Fruit fly (Drosophila melanogaster) whole organism, embryonic: ENCODE results near the gene CG9107.

Experiments
- Aef1 ChIP-seq: fragments of 200-800 bp; sonication (Bioruptor generic); IDR thresholded peaks from 3 replicates; pipeline ENCODE4 v1.3.6; 2022; ENCODE audit warnings: missing biosample characterization, missing genetic modification characterization
- Blimp-1 ChIP-seq: fragments of 200-800 bp; sonication (Bioruptor generic); optimal IDR thresholded peaks from 3 replicates; lab custom pipeline; 2018; ENCODE audit warnings: missing biosample characterization, missing genetic modification characterization, mild to moderate bottlenecking, moderate library complexity, missing genetic modification reagents
- C15 ChIP-seq: fragments of 200-800 bp; sonication (Bioruptor generic); IDR thresholded peaks from 3 replicates; pipeline ENCODE4 v1.3.6; 2022; ENCODE audit warnings: missing biosample characterization, missing genetic modification characterization
- CG10543 ChIP-seq: fragments of 200-800 bp; sonication (Bioruptor generic); optimal IDR thresholded peaks from 3 replicates; lab custom pipeline; 2017; ENCODE audit warnings: missing biosample characterization, mild to moderate bottlenecking, missing genetic modification characterization, moderate library complexity
- CG11085 ChIP-seq: fragments of 200-800 bp; sonication (Bioruptor generic); IDR thresholded peaks from 2 replicates; pipeline ENCODE4 v1.3.6; 2022; ENCODE audit warnings: missing biosample characterization, missing genetic modification characterization
- CG11247 ChIP-seq: fragments of 200-800 bp; sonication (Bioruptor generic); IDR thresholded peaks from 2 replicates; pipeline ENCODE4 v1.3.6; 2022; ENCODE audit warnings: missing biosample characterization, missing genetic modification characterization
- CG13287 ChIP-seq: fragments of 200-800 bp; sonication (Bioruptor generic); IDR thresholded peaks from 2 replicates; pipeline ENCODE4 v1.3.6; 2022; ENCODE audit warnings: missing biosample characterization, missing genetic modification characterization; ENCODE audit not compliant: partially characterized antibody
- CG13624 ChIP-seq: fragments of 200-800 bp; sonication (Bioruptor generic); optimal IDR thresholded peaks from 2 replicates; lab custom pipeline; 2016; ENCODE audit warnings: missing biosample characterization, missing genetic modification characterization
- CG1602 ChIP-seq: fragments of 200-800 bp; sonication (Bioruptor generic); optimal IDR thresholded peaks from 3 replicates; lab custom pipeline; 2016; ENCODE audit warnings: missing biosample characterization, missing genetic modification characterization
- CG17568 ChIP-seq: fragments of 200-800 bp; sonication (Bioruptor generic); optimal IDR thresholded peaks from 2 replicates; lab custom pipeline; 2018; ENCODE audit warnings: missing biosample characterization, mild to moderate bottlenecking, missing genetic modification characterization, moderate library complexity
- CG17802 ChIP-seq: fragments of 200-800 bp; sonication (Bioruptor generic); optimal IDR thresholded peaks from 2 replicates; lab custom pipeline; 2018; ENCODE audit warnings: missing biosample characterization, mild to moderate bottlenecking, missing genetic modification characterization, moderate library complexity
- CG18011 ChIP-seq: fragments of 200-800 bp; sonication (Bioruptor generic); optimal IDR thresholded peaks from 2 replicates; lab custom pipeline; 2017; ENCODE audit warnings: missing biosample characterization, missing genetic modification characterization, mild to moderate bottlenecking, moderate library complexity, missing genotype
- CG18262 ChIP-seq: fragments of 200-800 bp; optimal IDR thresholded peaks from 3 replicates; lab custom pipeline; 2019; ENCODE audit warnings: missing biosample characterization, mild to moderate bottlenecking, missing genetic modification characterization, moderate library complexity
- CG2202 ChIP-seq: fragments of 200-800 bp; sonication (Bioruptor generic); optimal IDR thresholded peaks from 2 replicates; lab custom pipeline; 2018; ENCODE audit warnings: missing biosample characterization, mild to moderate bottlenecking, missing genetic modification characterization
- CG2678 ChIP-seq: fragments of 200-800 bp; sonication (Bioruptor generic); optimal IDR thresholded peaks from 3 replicates; lab custom pipeline; 2019; ENCODE audit warnings: missing biosample characterization, mild to moderate bottlenecking, missing genetic modification characterization, moderate library complexity
- CG30403 ChIP-seq: fragments of 200-800 bp; sonication (Bioruptor generic); optimal IDR thresholded peaks from 3 replicates; lab custom pipeline; 2016; ENCODE audit warnings: missing biosample characterization, missing genetic modification characterization
- CG3163 ChIP-seq: fragments of 200-800 bp; sonication (Bioruptor generic); optimal IDR thresholded peaks from 3 replicates; lab custom pipeline; 2016; ENCODE audit warnings: missing biosample characterization, missing genetic modification characterization
- CG32772 ChIP-seq: fragments of 200-800 bp; sonication (Bioruptor generic); IDR thresholded peaks from 2 replicates; pipeline ENCODE4 v1.3.6; 2022; ENCODE audit warnings: missing biosample characterization, missing genetic modification characterization
- CG34422 ChIP-seq: fragments of 200-800 bp; sonication (Bioruptor generic); IDR thresholded peaks from 3 replicates; pipeline ENCODE4 v1.3.6; 2022; ENCODE audit warnings: missing biosample characterization, missing genetic modification characterization
- CG4404 ChIP-seq: fragments of 200-800 bp; sonication (Bioruptor generic); IDR thresholded peaks from 2 replicates; pipeline ENCODE4 v1.3.6; 2022; ENCODE audit warnings: missing biosample characterization, missing genetic modification characterization
- CG4424 ChIP-seq: fragments of 200-800 bp; sonication (Bioruptor generic); optimal IDR thresholded peaks from 3 replicates; lab custom pipeline; 2016; ENCODE audit warnings: missing biosample characterization, missing genetic modification characterization
- CG8281 ChIP-seq: fragments of 200-800 bp; sonication (Bioruptor generic); optimal IDR thresholded peaks from 2 replicates; lab custom pipeline; 2018; ENCODE audit warnings: missing biosample characterization, mild to moderate bottlenecking, missing genetic modification characterization, moderate library complexity
- CG8290 ChIP-seq, 3 experiments: fragments of 200-800 bp; sonication (Bioruptor generic); optimal IDR thresholded peaks; 2 replicates each; lab custom pipeline; 2016 to 2019; ENCODE audit warnings: missing biosample characterization in 3 of 3, missing genetic modification characterization in 3 of 3, mild to moderate bottlenecking in 2 of 3, moderate library complexity in 1 of 3
- Chrac-16 ChIP-seq: fragments of 200-800 bp; sonication (Bioruptor generic); optimal IDR thresholded peaks from 3 replicates; lab custom pipeline; 2016; ENCODE audit warnings: missing biosample characterization, missing genetic modification characterization
- Doc3 ChIP-seq: fragments of 200-800 bp; sonication (Bioruptor generic); IDR thresholded peaks from 3 replicates; pipeline ENCODE4 v1.3.6; 2022; ENCODE audit warnings: missing biosample characterization, missing genetic modification characterization; ENCODE audit not compliant: partially characterized antibody
- Dref ChIP-seq: fragments of 200-800 bp; sonication (Bioruptor generic); IDR thresholded peaks from 2 replicates; pipeline ENCODE4 v1.3.6; 2022; ENCODE audit warnings: missing biosample characterization, missing genetic modification characterization
- HmgD ChIP-seq: fragments of 200-800 bp; sonication (Bioruptor generic); optimal IDR thresholded peaks from 3 replicates; lab custom pipeline; 2016; ENCODE audit warnings: missing biosample characterization, missing genetic modification characterization
- HmgZ ChIP-seq: fragments of 200-800 bp; sonication (Bioruptor generic); optimal IDR thresholded peaks from 2 replicates; lab custom pipeline; 2018; ENCODE audit warnings: missing biosample characterization, mild to moderate bottlenecking, missing genetic modification characterization
- Hr3 ChIP-seq: fragments of 200-800 bp; sonication (Bioruptor generic); optimal IDR thresholded peaks from 3 replicates; lab custom pipeline; 2016; ENCODE audit warnings: missing biosample characterization, missing genetic modification characterization
- Lim3 ChIP-seq: fragments of 200-800 bp; sonication (Bioruptor generic); IDR thresholded peaks from 2 replicates; pipeline ENCODE4 v1.3.6; 2022; ENCODE audit warnings: missing biosample characterization, missing genetic modification characterization
- Neu2 ChIP-seq: fragments of 200-800 bp; sonication (Bioruptor generic); optimal IDR thresholded peaks from 3 replicates; lab custom pipeline; 2016; ENCODE audit warnings: missing biosample characterization, missing genetic modification characterization, borderline replicate concordance
- Nf-YA ChIP-seq: fragments of 200-800 bp; sonication (Bioruptor generic); IDR thresholded peaks from 2 replicates; pipeline ENCODE4 v1.3.6; 2022; ENCODE audit warnings: missing biosample characterization, missing genetic modification characterization
- ap ChIP-seq: fragments of 200-800 bp; sonication (Bioruptor generic); IDR thresholded peaks from 2 replicates; pipeline ENCODE4 v1.3.6; 2022; ENCODE audit warnings: missing biosample characterization, missing genetic modification characterization
- bigmax ChIP-seq: fragments of 200-800 bp; sonication (Bioruptor generic); optimal IDR thresholded peaks from 2 replicates; lab custom pipeline; 2018; ENCODE audit warnings: missing biosample characterization, mild to moderate bottlenecking, missing genetic modification characterization
- dan ChIP-seq: fragments of 200-800 bp; sonication (Bioruptor generic); IDR thresholded peaks from 2 replicates; pipeline ENCODE4 v1.3.6; 2022; ENCODE audit warnings: missing biosample characterization, missing genetic modification characterization
- dati ChIP-seq: fragments of 200-800 bp; sonication (Bioruptor generic); IDR thresholded peaks from 2 replicates; pipeline ENCODE4 v1.3.6; 2022; ENCODE audit warnings: missing biosample characterization, missing genetic modification characterization
- esg ChIP-seq: fragments of 200-800 bp; sonication (Bioruptor generic); conservative IDR thresholded peaks from 2 replicates; pipeline ENCODE4 v1.3.6; 2022; ENCODE audit warnings: missing biosample characterization, missing genetic modification characterization
- gro ChIP-seq: fragments of 200-800 bp; sonication (Bioruptor generic); optimal IDR thresholded peaks from 2 replicates; lab custom pipeline; 2016; ENCODE audit warnings: missing biosample characterization, missing genetic modification characterization
- hkb ChIP-seq, 2 experiments: fragments of 200-800 bp in 1 of 2; fragments of >200 bp in 1 of 2; sonication (Bioruptor generic) in 1 of 2; IDR thresholded peaks in 1 of 2; optimal IDR thresholded peaks in 1 of 2; 2 replicates each; pipeline versions ENCODE4 v1.3.6 to Lab custom; 2017 to 2022; ENCODE audit warnings: missing biosample characterization in 1 of 2, missing genetic modification characterization in 1 of 2
- hth ChIP-seq: fragments of >200 bp; optimal IDR thresholded peaks from 2 replicates; lab custom pipeline; 2017; ENCODE audit warnings: inconsistent platforms
- kni ChIP-seq: fragments of 200-800 bp; sonication (Bioruptor generic); optimal IDR thresholded peaks from 3 replicates; lab custom pipeline; 2017; ENCODE audit warnings: mild to moderate bottlenecking, missing biosample characterization, missing genetic modification reagents, missing genetic modification characterization
- peb ChIP-seq: fragments of 200-800 bp; sonication (Bioruptor generic); IDR thresholded peaks from 2 replicates; pipeline ENCODE4 v1.3.6; 2022; ENCODE audit warnings: missing biosample characterization, missing genetic modification characterization
- pzg ChIP-seq: fragments of 200-800 bp; sonication (Bioruptor generic); optimal IDR thresholded peaks from 3 replicates; lab custom pipeline; 2018; ENCODE audit warnings: missing biosample characterization, mild to moderate bottlenecking, missing genetic modification characterization, moderate library complexity
- slbo ChIP-seq: fragments of 200-800 bp; sonication (Bioruptor generic); IDR thresholded peaks from 2 replicates; pipeline ENCODE4 v1.3.6; 2022; ENCODE audit warnings: missing biosample characterization, missing genetic modification characterization
- sob ChIP-seq: fragments of 200-800 bp; sonication (Bioruptor generic); IDR thresholded peaks from 2 replicates; pipeline ENCODE4 v1.3.6; 2022; ENCODE audit warnings: missing biosample characterization, missing genetic modification characterization
- sr ChIP-seq: fragments of 200-800 bp; sonication (Bioruptor generic); IDR thresholded peaks from 3 replicates; pipeline ENCODE4 v1.3.6; 2022; ENCODE audit warnings: missing biosample characterization, missing genetic modification characterization
- tap ChIP-seq: fragments of 200-800 bp; optimal IDR thresholded peaks from 3 replicates; lab custom pipeline; 2019; ENCODE audit warnings: missing biosample characterization, mild to moderate bottlenecking, missing genetic modification characterization, moderate library complexity
- twi ChIP-seq: fragments of 200-800 bp; optimal IDR thresholded peaks from 2 replicates; lab custom pipeline; 2019; ENCODE audit warnings: missing biosample characterization, mild to moderate bottlenecking, missing genetic modification characterization, moderate library complexity
- zen2 ChIP-seq: fragments of 200-800 bp; sonication (Bioruptor generic); IDR thresholded peaks from 3 replicates; pipeline ENCODE4 v1.3.6; 2022; ENCODE audit warnings: missing biosample characterization, missing genetic modification characterization; ENCODE audit not compliant: partially characterized antibody

The CG9107 gene

DNA sequence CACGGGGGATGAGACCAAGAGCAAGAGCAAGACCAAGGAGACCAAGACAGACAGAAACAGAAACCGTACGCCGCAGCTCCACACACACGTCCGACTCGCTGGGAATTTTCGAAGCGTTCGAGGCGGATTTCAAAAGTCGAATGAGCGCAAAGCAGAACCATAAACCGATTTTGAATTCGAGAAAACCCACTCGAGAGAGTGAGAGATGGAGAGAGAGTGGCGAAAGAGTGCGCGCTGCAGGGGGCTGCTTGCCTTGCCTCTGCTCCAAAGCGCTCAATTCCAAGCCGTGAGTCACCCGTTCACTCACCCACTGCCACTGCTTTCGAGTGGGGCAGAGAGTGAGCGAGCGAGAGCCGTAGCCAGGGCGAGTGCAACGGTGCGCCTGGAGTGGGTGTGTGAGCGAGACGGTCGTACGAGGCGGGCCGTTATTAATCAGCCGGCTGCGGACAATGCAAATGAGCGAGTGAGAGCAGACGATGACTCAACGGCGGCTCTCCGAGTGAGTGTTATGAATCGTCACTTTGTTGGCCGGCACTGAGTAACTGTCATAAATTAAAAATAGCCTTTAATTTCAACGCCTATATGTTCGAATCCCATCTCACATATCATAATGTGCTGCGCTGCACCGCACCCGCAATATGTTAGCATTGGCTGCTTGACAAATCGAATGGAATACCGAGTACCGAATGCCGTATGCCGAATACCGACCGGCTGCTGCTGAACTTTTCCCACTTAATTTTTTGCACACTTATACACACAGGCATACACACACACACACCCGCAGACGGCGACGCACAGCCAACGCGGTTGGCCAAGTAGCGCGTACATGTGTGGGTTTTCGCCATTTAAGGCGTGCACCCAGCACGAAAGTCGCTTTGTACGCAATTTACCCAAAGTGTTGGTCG, 44.1 kb downstream of the CG9107 start (continued):
- TF ChIP-seq HmgD (GFP tag; lab: Kevin White, UChicago) = no peak
- TF ChIP-seq C15 (GFP tag; lab: Robert Waterston, UW) = no peak
- no peak for TF ChIP-seq CG30403 (GFP tag; lab: Kevin White, UChicago)
- peak; percentile 56 for TF ChIP-seq tap (tag; lab: Kevin White, UChicago)
- no peak for TF ChIP-seq twi (tag; lab: Kevin White, UChicago)
- TF ChIP-seq CG2678 (tag; lab: Kevin White, UChicago) = no peak
- TF ChIP-seq CG13624 (GFP tag; lab: Kevin White, UChicago) = peak; percentile 17
- TF ChIP-seq sob (GFP tag; lab: Robert Waterston, UW) = no peak
- peak; percentile 65 for TF ChIP-seq CG10543 (GFP tag; lab: Kevin White, UChicago)
- TF ChIP-seq sr (GFP tag; lab: Robert Waterston, UW) = no peak
- TF ChIP-seq bigmax (GFP tag; lab: Kevin White, UChicago) = no peak
- no peak for TF ChIP-seq CG17802 (tag; lab: Kevin White, UChicago)
- TF ChIP-seq dan (GFP tag; lab: Robert Waterston, UW) = no peak
- no peak for TF ChIP-seq CG4424 (GFP tag; lab: Kevin White, UChicago)
- TF ChIP-seq ap = no peak
- TF ChIP-seq CG18262 (tag; lab: Kevin White, UChicago) = no peak
- TF ChIP-seq pzg = no peak
- peak; percentile 4 for TF ChIP-seq Blimp-1 (GFP tag; lab: Kevin White, UChicago)
- TF ChIP-seq CG4404 (GFP tag; lab: Robert Waterston, UW) = no peak
- TF ChIP-seq hkb (optimal IDR thresholded peaks at IDR 0.05; lab: Kevin White, UChicago) = no peak
- TF ChIP-seq hkb (GFP tag; IDR thresholded peaks at IDR 0.05; lab: Robert Waterston, UW) = no peak
- TF ChIP-seq Hr3 (GFP tag; lab: Kevin White, UChicago) = no peak
- no peak for TF ChIP-seq slbo
- no peak for TF ChIP-seq CG8290 (GFP tag; optimal IDR thresholded peaks at IDR 0.05; lab: Kevin White, UChicago)
- peak in 1 of 2 experiments; percentile 70 for TF ChIP-seq CG8290 (tag; optimal IDR thresholded peaks at IDR 0.05; lab: Kevin White, UChicago)
- TF ChIP-seq CG11085 (GFP tag; lab: Robert Waterston, UW) = no peak
- TF ChIP-seq Aef1 (GFP tag; lab: Robert Waterston, UW) = no peak
- TF ChIP-seq CG3163 (GFP tag; lab: Kevin White, UChicago) = peak; percentile 56
- TF ChIP-seq CG17568 = no peak
- peak; percentile 13 for TF ChIP-seq CG18011 (GFP tag; lab: Kevin White, UChicago)
- TF ChIP-seq CG32772 = no peak
- TF ChIP-seq Neu2 (GFP tag; lab: Kevin White, UChicago) = no peak
- TF ChIP-seq esg (GFP tag; lab: Robert Waterston, UW) = no peak
- TF ChIP-seq Lim3 (GFP tag; lab: Robert Waterston, UW) = no peak
- TF ChIP-seq HmgZ (tag; lab: Kevin White, UChicago) = peak; percentile 31
- no peak for TF ChIP-seq hth
- TF ChIP-seq CG11247 (GFP tag; lab: Robert Waterston, UW) = no peak
- no peak for TF ChIP-seq CG8281 (tag; lab: Kevin White, UChicago)
- TF ChIP-seq kni = peak; percentile 61
- TF ChIP-seq peb = no peak
- no peak for TF ChIP-seq CG13287
- no peak for TF ChIP-seq Chrac-16 (GFP tag; lab: Kevin White, UChicago)
- TF ChIP-seq CG34422 (GFP tag; lab: Robert Waterston, UW) = no peak
- TF ChIP-seq Dref (GFP tag; lab: Robert Waterston, UW) = no peak
- no peak for TF ChIP-seq gro (GFP tag; lab: Kevin White, UChicago)
- no peak for TF ChIP-seq CG2202 (tag; lab: Kevin White, UChicago)
- TF ChIP-seq zen2 = no peak
- TF ChIP-seq Doc3 (GFP tag; lab: Robert Waterston, UW) = no peak
- TF ChIP-seq dati = no peak
- no peak for TF ChIP-seq Nf-YA (GFP tag; lab: Robert Waterston, UW)
- TF ChIP-seq CG1602 = no peak
